Fruit fly (Drosophila melanogaster): ENCODE results near the gene Grip71.

The Grip71 gene

DNA sequence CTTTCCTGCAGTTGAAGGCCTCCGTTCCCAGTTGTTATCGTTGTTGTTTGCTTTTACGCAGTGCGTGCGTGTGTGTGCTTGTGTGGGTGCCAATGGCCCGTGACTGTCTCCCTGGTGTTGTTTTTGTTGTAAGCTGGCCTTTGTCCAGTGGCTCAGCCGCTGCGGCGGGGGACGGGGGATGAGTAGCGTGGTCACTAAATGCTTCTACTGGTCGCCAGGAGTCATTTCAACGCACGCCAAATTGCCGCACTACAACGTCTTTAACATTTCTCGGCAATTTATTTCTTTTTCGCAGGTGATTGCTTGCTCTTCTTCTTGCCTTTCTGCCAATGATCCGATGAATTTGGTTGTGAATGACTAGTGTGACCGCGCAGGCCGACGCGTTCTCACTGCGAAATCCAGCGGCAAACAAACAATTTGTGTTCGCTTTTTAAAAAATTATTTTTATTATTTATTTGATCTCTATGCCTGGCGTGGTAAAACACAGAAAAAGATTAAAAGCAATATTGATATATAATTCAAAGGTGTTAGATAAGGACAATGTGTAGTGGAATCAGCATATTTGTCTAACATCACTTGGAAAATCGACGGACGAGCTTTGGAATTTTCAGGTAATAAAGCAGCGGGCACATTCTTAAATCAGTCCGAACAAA lies at the start of gene Grip71, which contains the start of gene Faf2 (continued):
- TF ChIP-seq twi (tag; optimal IDR thresholded peaks at IDR 0.05) (peak; percentile 81), CG13296 (GFP tag; optimal IDR thresholded peaks at IDR 0.05) (peak; percentile 57), Lhr (GFP tag; optimal IDR thresholded peaks at IDR 0.05) (peak; percentile 91), HLH54F (GFP tag; optimal IDR thresholded peaks at IDR 0.05) (peak; percentile 91), cad (GFP tag; optimal IDR thresholded peaks at IDR 0.05) (no peak), CG13287 (GFP tag; IDR thresholded peaks at IDR 0.05; ENCODE audit: partially characterized antibody) (peak; percentile 52), dmrt11E (tag; optimal IDR thresholded peaks at IDR 0.05) (peak; percentile 92), CG13894 (tag; optimal IDR thresholded peaks at IDR 0.05) (peak; percentile 80), CG8478 (optimal IDR thresholded peaks at IDR 0.05) (peak; percentile 80), CG6272 (GFP tag; IDR thresholded peaks at IDR 0.05) (peak; percentile 96), CG3065 (GFP tag; optimal IDR thresholded peaks at IDR 0.05) (peak; percentile 74), Fer2 (tag; optimal IDR thresholded peaks at IDR 0.05) (peak; percentile 81), mld (GFP tag; IDR thresholded peaks at IDR 0.05; ENCODE audit: partially characterized antibody) (no peak), CG7745 (tag; optimal IDR thresholded peaks at IDR 0.05) (no peak), CG4404 (GFP tag; IDR thresholded peaks at IDR 0.05) (peak; percentile 95), zfh1 (GFP tag; IDR thresholded peaks at IDR 0.05) (peak; percentile 96), CG17802 (tag; optimal IDR thresholded peaks at IDR 0.05) (peak; percentile 94), ham (GFP tag; IDR thresholded peaks at IDR 0.05) (peak; percentile 82), sna (GFP tag; IDR thresholded peaks at IDR 0.05; ENCODE audit: partially characterized antibody) (no peak), Hsf (GFP tag; optimal IDR thresholded peaks at IDR 0.05) (peak; percentile 94), CG33213 (GFP tag; optimal IDR thresholded peaks at IDR 0.05) (peak; percentile 73), CG9437 (GFP tag; optimal IDR thresholded peaks at IDR 0.05) (peak; percentile 16), CG31388 (GFP tag; optimal IDR thresholded peaks at IDR 0.05) (peak; percentile 88), pfk (GFP tag; optimal IDR thresholded peaks at IDR 0.05) (no peak), Eip74EF (GFP tag; optimal IDR thresholded peaks at IDR 0.05) (peak; percentile 48 to 86), run (tag; optimal IDR thresholded peaks at IDR 0.05) (peak; percentile 42), Myb (GFP tag; optimal IDR thresholded peaks at IDR 0.05) (peak; percentile 66), CG30431 (GFP tag; optimal IDR thresholded peaks at IDR 0.05) (peak; percentile 94), lbe (GFP tag; optimal IDR thresholded peaks at IDR 0.05) (peak; percentile 62), CG15011 (GFP tag; optimal IDR thresholded peaks at IDR 0.05) (peak; percentile 56), CG6254 (GFP tag; optimal IDR thresholded peaks at IDR 0.05) (peak; percentile 63), nerfin-2 (GFP tag; IDR thresholded peaks at IDR 0.05; ENCODE audit: partially characterized antibody) (no peak), CG7357 (GFP tag; IDR thresholded peaks at IDR 0.05) (peak; percentile 100), B-H1 (GFP tag; IDR thresholded peaks at IDR 0.05) (peak; percentile 94), da (GFP tag; optimal IDR thresholded peaks at IDR 0.05) (peak; percentile 59), vfl (GFP tag; optimal IDR thresholded peaks at IDR 0.05) (peak; percentile 76), CG6175 (GFP tag; IDR thresholded peaks at IDR 0.05) (peak; percentile 84), CG4854 (GFP tag; optimal IDR thresholded peaks at IDR 0.05) (peak; percentile 85), ewg (GFP tag; optimal IDR thresholded peaks at IDR 0.05) (peak; percentile 85), Elba2 (GFP tag; optimal IDR thresholded peaks at IDR 0.05) (peak; percentile 54), Hmx (GFP tag; optimal IDR thresholded peaks at IDR 0.05) (peak; percentile 66), Kr (GFP tag; optimal IDR thresholded peaks at IDR 0.05) (no peak), gce (GFP tag; IDR thresholded peaks at IDR 0.05) (peak; percentile 69; the same call in 1 of the 3 replicates), YL-1 (GFP tag; optimal IDR thresholded peaks at IDR 0.05) (peak; percentile 82), CG7271 (tag; optimal IDR thresholded peaks at IDR 0.05) (peak; percentile 71), CG17568 (GFP tag; optimal IDR thresholded peaks at IDR 0.05) (no peak), CG1529 (GFP tag; optimal IDR thresholded peaks at IDR 0.05) (peak; percentile 58), CG43689 (GFP tag; IDR thresholded peaks at IDR 0.05) (peak; percentile 74), CG1647 (GFP tag; optimal IDR thresholded peaks at IDR 0.05) (peak; percentile 86), schlank (tag; optimal IDR thresholded peaks at IDR 0.05) (peak; percentile 44)
